Fruit fly (Drosophila melanogaster) whole organism, embryonic: Measurements from ENCODE around the gene CG15638.

Experiments
- ATbp ChIP-seq: fragments of 200-800 bp; sonication (Bioruptor generic); optimal IDR thresholded peaks from 2 replicates; lab custom pipeline; 2017; ENCODE audit warnings: missing biosample characterization, mild to moderate bottlenecking, missing genetic modification characterization, missing genetic modification reagents
- Aef1 ChIP-seq: fragments of 200-800 bp; sonication (Bioruptor generic); IDR thresholded peaks from 3 replicates; pipeline ENCODE4 v1.3.6; 2022; ENCODE audit warnings: missing biosample characterization, missing genetic modification characterization
- Awh ChIP-seq: fragments of 200-800 bp; sonication (Bioruptor generic); IDR thresholded peaks from 2 replicates; pipeline ENCODE4, ENCODE4 v1.3.6; 2022; ENCODE audit warnings: missing biosample characterization, missing genetic modification characterization
- BEAF-32 ChIP-seq: fragments of 200-800 bp; sonication (Bioruptor generic); optimal IDR thresholded peaks from 3 replicates; lab custom pipeline; 2017; ENCODE audit warnings: missing biosample characterization, missing genetic modification characterization, mild to moderate bottlenecking, moderate library complexity, missing genetic modification reagents
- CG10274 ChIP-seq: fragments of 200-800 bp; sonication (Bioruptor generic); optimal IDR thresholded peaks from 3 replicates; lab custom pipeline; 2017; ENCODE audit warnings: missing biosample characterization, mild to moderate bottlenecking, missing genetic modification characterization
- CG11085 ChIP-seq: fragments of 200-800 bp; sonication (Bioruptor generic); IDR thresholded peaks from 2 replicates; pipeline ENCODE4 v1.3.6; 2022; ENCODE audit warnings: missing biosample characterization, missing genetic modification characterization
- CG12071 ChIP-seq: fragments of 200-800 bp; sonication (Bioruptor generic); optimal IDR thresholded peaks from 3 replicates; lab custom pipeline; 2018; ENCODE audit warnings: missing biosample characterization, mild to moderate bottlenecking, missing genetic modification characterization
- CG12659 ChIP-seq: fragments of 200-800 bp; sonication (Bioruptor generic); optimal IDR thresholded peaks from 3 replicates; lab custom pipeline; 2017; ENCODE audit warnings: mild to moderate bottlenecking, missing biosample characterization, missing genetic modification reagents, missing genetic modification characterization
- CG15696 ChIP-seq: fragments of 200-800 bp; sonication (Bioruptor generic); optimal IDR thresholded peaks from 2 replicates; lab custom pipeline; 2019; ENCODE audit warnings: missing biosample characterization, mild to moderate bottlenecking, missing genetic modification characterization, moderate library complexity
- CG17359 ChIP-seq: fragments of 200-800 bp; sonication (Bioruptor generic); optimal IDR thresholded peaks from 3 replicates; lab custom pipeline; 2018; ENCODE audit warnings: missing biosample characterization, mild to moderate bottlenecking, missing genetic modification characterization, moderate library complexity
- CG17385 ChIP-seq: fragments of 200-800 bp; sonication (Bioruptor generic); optimal IDR thresholded peaks from 3 replicates; lab custom pipeline; 2018; ENCODE audit warnings: missing biosample characterization, mild to moderate bottlenecking, missing genetic modification characterization
- CG17568 ChIP-seq: fragments of 200-800 bp; sonication (Bioruptor generic); optimal IDR thresholded peaks from 2 replicates; lab custom pipeline; 2018; ENCODE audit warnings: missing biosample characterization, mild to moderate bottlenecking, missing genetic modification characterization, moderate library complexity
- CG18599 ChIP-seq: fragments of 200-800 bp; sonication (Bioruptor generic); optimal IDR thresholded peaks from 3 replicates; lab custom pipeline; 2017; ENCODE audit warnings: missing biosample characterization, missing genetic modification characterization, mild to moderate bottlenecking, moderate library complexity, missing genetic modification reagents
- CG31388 ChIP-seq: fragments of 200-800 bp; sonication (Bioruptor generic); optimal IDR thresholded peaks from 2 replicates; lab custom pipeline; 2016; ENCODE audit warnings: missing biosample characterization, missing genetic modification characterization
- CG32532 ChIP-seq: fragments of 200-800 bp; sonication (Bioruptor generic); IDR thresholded peaks from 2 replicates; pipeline ENCODE4 v1.3.6; 2022; ENCODE audit warnings: missing biosample characterization, missing genetic modification characterization
- CG32767 ChIP-seq: fragments of 200-800 bp; sonication (Bioruptor generic); IDR thresholded peaks from 2 replicates; pipeline ENCODE4 v1.3.6; 2022; ENCODE audit warnings: missing biosample characterization, missing genetic modification characterization
- CG4617 ChIP-seq: fragments of 200-800 bp; sonication (Bioruptor generic); optimal IDR thresholded peaks from 3 replicates; lab custom pipeline; 2016; ENCODE audit warnings: missing biosample characterization, missing genetic modification characterization, borderline replicate concordance
- CG6175 ChIP-seq: fragments of 200-800 bp; sonication (Bioruptor generic); IDR thresholded peaks from 3 replicates; pipeline ENCODE4 v1.3.6; 2022; ENCODE audit warnings: missing biosample characterization, missing genetic modification characterization
- CG8290 ChIP-seq, 3 experiments: fragments of 200-800 bp; sonication (Bioruptor generic); optimal IDR thresholded peaks; 2 replicates each; lab custom pipeline; 2016 to 2019; ENCODE audit warnings: missing biosample characterization in 3 of 3, missing genetic modification characterization in 3 of 3, mild to moderate bottlenecking in 2 of 3, moderate library complexity in 1 of 3
- CG9797 ChIP-seq: fragments of 200-800 bp; sonication (Bioruptor generic); optimal IDR thresholded peaks from 3 replicates; lab custom pipeline; 2018; ENCODE audit warnings: missing biosample characterization, mild to moderate bottlenecking, missing genetic modification characterization
- Dll ChIP-seq: fragments of 200-800 bp; sonication (Bioruptor generic); IDR thresholded peaks from 4 replicates; pipeline ENCODE4 v1.3.6; 2022; ENCODE audit warnings: missing biosample characterization, missing genetic modification characterization; ENCODE audit not compliant: partially characterized antibody
- ERR ChIP-seq: fragments of 200-800 bp; sonication (Bioruptor generic); optimal IDR thresholded peaks from 2 replicates; lab custom pipeline; 2016; ENCODE audit warnings: missing biosample characterization, missing genetic modification characterization
- Ets65A ChIP-seq: fragments of 200-800 bp; sonication (Bioruptor generic); peaks from one replicate; lab custom pipeline; 2016; ENCODE audit warnings: missing biosample characterization, missing genetic modification characterization
- HLHmδ ChIP-seq: fragments of 200-800 bp; sonication (Bioruptor generic); optimal IDR thresholded peaks from 2 replicates; lab custom pipeline; 2018; ENCODE audit warnings: missing biosample characterization, mild to moderate bottlenecking, missing genetic modification characterization, moderate library complexity
- Hey ChIP-seq: fragments of 200-800 bp; sonication (Bioruptor generic); optimal IDR thresholded peaks from 3 replicates; lab custom pipeline; 2018; ENCODE audit warnings: missing biosample characterization, mild to moderate bottlenecking, missing genetic modification characterization
- HmgZ ChIP-seq: fragments of 200-800 bp; sonication (Bioruptor generic); optimal IDR thresholded peaks from 2 replicates; lab custom pipeline; 2018; ENCODE audit warnings: missing biosample characterization, mild to moderate bottlenecking, missing genetic modification characterization
- Hr3 ChIP-seq: fragments of 200-800 bp; sonication (Bioruptor generic); optimal IDR thresholded peaks from 3 replicates; lab custom pipeline; 2016; ENCODE audit warnings: missing biosample characterization, missing genetic modification characterization
- Optix ChIP-seq: fragments of 200-800 bp; sonication (Bioruptor generic); IDR thresholded peaks from 3 replicates; pipeline ENCODE4 v1.3.6; 2022; ENCODE audit warnings: missing biosample characterization, missing genetic modification characterization
- PHDP ChIP-seq: fragments of 200-800 bp; sonication (Bioruptor generic); optimal IDR thresholded peaks from 3 replicates; lab custom pipeline; 2018; ENCODE audit warnings: missing biosample characterization, mild to moderate bottlenecking, missing genetic modification characterization, moderate library complexity
- Ravus ChIP-seq: fragments of 200-800 bp; sonication (Bioruptor generic); IDR thresholded peaks from 2 replicates; pipeline ENCODE4 v1.3.6; 2022; ENCODE audit warnings: missing biosample characterization, missing genetic modification characterization
- Stat92E ChIP-seq, 3 experiments: fragments of >200 bp in 2 of 3; fragments of 200-800 bp in 1 of 3; sonication (Bioruptor generic) in 1 of 3; optimal IDR thresholded peaks; 2 replicates each; lab custom pipeline; 2017 to 2019; ENCODE audit warnings: missing biosample characterization in 3 of 3, missing genetic modification characterization in 3 of 3, mild to moderate bottlenecking in 1 of 3, moderate library complexity in 1 of 3
- Vsx1 ChIP-seq: fragments of 200-800 bp; sonication (Bioruptor generic); optimal IDR thresholded peaks from 2 replicates; lab custom pipeline; 2017; ENCODE audit warnings: missing biosample characterization, mild to moderate bottlenecking, missing genetic modification characterization, missing genetic modification reagents
- YL-1 ChIP-seq: fragments of 200-800 bp; sonication (Bioruptor generic); optimal IDR thresholded peaks from 3 replicates; lab custom pipeline; 2017; ENCODE audit warnings: missing biosample characterization, mild to moderate bottlenecking, missing genetic modification characterization
- ash1 ChIP-seq: fragments of 200-800 bp; sonication (Bioruptor generic); optimal IDR thresholded peaks from 2 replicates; lab custom pipeline; 2018; ENCODE audit warnings: missing biosample characterization, mild to moderate bottlenecking, missing genetic modification characterization
- bcd ChIP-seq: fragments of 200-800 bp; sonication (Bioruptor generic); optimal IDR thresholded peaks from 2 replicates; lab custom pipeline; 2017; ENCODE audit warnings: missing biosample characterization, mild to moderate bottlenecking, missing genetic modification characterization
- corto ChIP-seq: fragments of 200-800 bp; sonication (Bioruptor generic); optimal IDR thresholded peaks from 2 replicates; lab custom pipeline; 2016; ENCODE audit warnings: missing biosample characterization, mild to moderate bottlenecking, missing genetic modification characterization, moderate library complexity
- crc ChIP-seq: fragments of 200-800 bp; sonication (Bioruptor generic); optimal IDR thresholded peaks from 2 replicates; lab custom pipeline; 2016; ENCODE audit warnings: missing biosample characterization, missing genetic modification characterization
- dan ChIP-seq: fragments of 200-800 bp; sonication (Bioruptor generic); IDR thresholded peaks from 2 replicates; pipeline ENCODE4 v1.3.6; 2022; ENCODE audit warnings: missing biosample characterization, missing genetic modification characterization
- ewg ChIP-seq: fragments of 200-800 bp; sonication (Bioruptor generic); optimal IDR thresholded peaks from 3 replicates; lab custom pipeline; 2017; ENCODE audit warnings: mild to moderate bottlenecking, missing biosample characterization, missing genetic modification reagents, missing genetic modification characterization
- fru ChIP-seq: fragments of >200 bp; optimal IDR thresholded peaks from 2 replicates; lab custom pipeline; 2017
- fu2 ChIP-seq: fragments of 200-800 bp; sonication (Bioruptor generic); optimal IDR thresholded peaks from 2 replicates; lab custom pipeline; 2016; ENCODE audit warnings: missing biosample characterization, missing genetic modification characterization
- kah ChIP-seq: fragments of 200-800 bp; sonication (Bioruptor generic); optimal IDR thresholded peaks from 2 replicates; lab custom pipeline; 2018; ENCODE audit warnings: missing biosample characterization, mild to moderate bottlenecking, missing genetic modification characterization
- nau ChIP-seq: fragments of 200-800 bp; sonication (Bioruptor generic); optimal IDR thresholded peaks from 3 replicates; lab custom pipeline; 2017; ENCODE audit warnings: missing biosample characterization, mild to moderate bottlenecking, missing genetic modification characterization, missing genetic modification reagents
- oc ChIP-seq: fragments of 200-800 bp; sonication (Bioruptor generic); optimal IDR thresholded peaks from 2 replicates; lab custom pipeline; 2018; ENCODE audit warnings: missing biosample characterization, mild to moderate bottlenecking, missing genetic modification characterization, moderate library complexity
- row ChIP-seq: fragments of 200-800 bp; sonication (Bioruptor generic); IDR thresholded peaks from 3 replicates; pipeline ENCODE4 v1.3.6; 2022; ENCODE audit warnings: missing biosample characterization, missing genetic modification characterization
- sim ChIP-seq: fragments of 200-800 bp; sonication (Bioruptor generic); IDR thresholded peaks from 2 replicates; pipeline ENCODE4 v1.3.6; 2022; ENCODE audit warnings: missing biosample characterization, missing genetic modification characterization
- sisA ChIP-seq: fragments of 200-800 bp; sonication (Bioruptor generic); IDR thresholded peaks from 2 replicates; pipeline ENCODE4 v1.3.6; 2022; ENCODE audit warnings: missing biosample characterization, missing genetic modification characterization
- tgo ChIP-seq: fragments of 200-800 bp; sonication (Bioruptor generic); IDR thresholded peaks from 3 replicates; pipeline ENCODE4 v1.3.6; 2022; ENCODE audit warnings: missing biosample characterization, missing genetic modification characterization
- tll ChIP-seq, 2 experiments: fragments of 200-800 bp in 1 of 2; fragments of >200 bp in 1 of 2; sonication (Bioruptor generic) in 1 of 2; optimal IDR thresholded peaks; 2 replicates each; lab custom pipeline; 2017 to 2019; ENCODE audit warnings: missing biosample characterization in 2 of 2, missing genetic modification characterization in 2 of 2, mild to moderate bottlenecking in 1 of 2, moderate library complexity in 1 of 2

CG15638 gene

DNA sequence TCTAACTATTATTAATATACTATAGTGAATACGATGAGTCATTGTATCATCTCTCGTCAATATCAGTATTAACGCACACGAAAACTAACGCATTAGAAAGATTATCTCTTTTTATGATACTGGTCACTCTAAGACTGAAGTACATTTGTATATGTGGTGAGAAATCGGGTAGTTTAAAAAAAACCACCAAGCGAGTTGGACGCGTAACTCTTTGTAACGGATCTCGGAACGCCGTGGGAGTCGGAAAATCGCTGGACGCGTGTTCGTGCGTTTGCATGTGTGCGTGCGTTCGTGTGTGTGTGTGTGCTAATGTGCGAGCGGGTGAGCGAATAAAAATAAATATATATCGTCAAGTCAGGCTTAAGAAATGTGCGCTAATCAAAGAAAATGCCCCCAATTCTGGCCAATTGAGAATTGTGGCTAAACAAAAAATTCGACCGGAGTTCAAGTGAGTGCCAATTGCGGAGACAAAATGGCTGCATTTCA lies 14.4 kb upstream of the CG15638 start, which contains the start of gene kuz (continued):
- TF ChIP-seq ash1 = peak; percentile 28
- TF ChIP-seq CG4617 (GFP tag; lab: Kevin White, UChicago) = peak; percentile 3
- peak; percentile 21 for TF ChIP-seq Hey (tag; lab: Kevin White, UChicago)
- peak; percentile 60 for TF ChIP-seq HLHmδ (GFP tag; lab: Kevin White, UChicago)
- peak; percentile 75 for TF ChIP-seq CG32767 (GFP tag; lab: Robert Waterston, UW)
- TF ChIP-seq CG31388 = no peak
- no peak for TF ChIP-seq dan (GFP tag; lab: Robert Waterston, UW)
- peak; percentile 21 for TF ChIP-seq CG17568 (GFP tag; lab: Kevin White, UChicago)
- TF ChIP-seq BEAF-32 = peak; percentile 63
- TF ChIP-seq fu2 = no peak
- TF ChIP-seq sisA (GFP tag; lab: Robert Waterston, UW) = no peak
- TF ChIP-seq CG12659 (GFP tag; lab: Kevin White, UChicago) = peak; percentile 69
- 0 out of 2 replicates have a peak, but pooled peaks have one; percentile 15 for TF ChIP-seq sim
- peak; percentile 26 for TF ChIP-seq YL-1
- peak; percentile 44; the same call in 2 of the 4 replicates for TF ChIP-seq Dll (GFP tag; lab: Robert Waterston, UW)
- peak; percentile 32 for TF ChIP-seq CG12071 (GFP tag; lab: Kevin White, UChicago)
- no peak for TF ChIP-seq bcd
- no peak; the same call in 2 of the 3 replicates for TF ChIP-seq tgo
- peak; percentile 38 for TF ChIP-seq kah (GFP tag; lab: Kevin White, UChicago)
- TF ChIP-seq Ets65A (GFP tag; lab: Kevin White, UChicago) = peak; percentile 83
- peak; percentile 44 for TF ChIP-seq Vsx1
- TF ChIP-seq CG11085 (GFP tag; lab: Robert Waterston, UW) = no peak
- TF ChIP-seq row = peak; percentile 69; the same call in 2 of the 3 replicates
- peak; percentile 56 for TF ChIP-seq CG17385
- no peak for TF ChIP-seq Ravus (GFP tag; lab: Robert Waterston, UW)
- peak; percentile 46 for TF ChIP-seq PHDP (tag; lab: Kevin White, UChicago)
- TF ChIP-seq Aef1 (GFP tag; lab: Robert Waterston, UW) = peak; percentile 18; the same call in 1 of the 3 replicates
- TF ChIP-seq CG15696 (tag; lab: Kevin White, UChicago) = no peak
- peak in 1 of 3 experiments; percentile 18 for TF ChIP-seq Stat92E (GFP tag; optimal IDR thresholded peaks at IDR 0.05; lab: Kevin White, UChicago)
- no peak for TF ChIP-seq Awh (GFP tag; lab: Robert Waterston, UW)
- TF ChIP-seq CG6175 (GFP tag; lab: Robert Waterston, UW) = no peak
- no peak for TF ChIP-seq ATbp (GFP tag; lab: Kevin White, UChicago)
- TF ChIP-seq oc (tag; lab: Kevin White, UChicago) = peak; percentile 19
- peak; percentile 42 for TF ChIP-seq CG17359
- peak; percentile 23 for TF ChIP-seq ERR (GFP tag; lab: Kevin White, UChicago)
- TF ChIP-seq HmgZ (tag; lab: Kevin White, UChicago) = peak; percentile 64
- TF ChIP-seq Hr3 (GFP tag; lab: Kevin White, UChicago) = no peak
- TF ChIP-seq CG9797 (GFP tag; lab: Kevin White, UChicago) = peak; percentile 30
- peak; percentile 44 for TF ChIP-seq CG32532 (GFP tag; lab: Robert Waterston, UW)
- peak; percentile 12 for TF ChIP-seq ewg (GFP tag; lab: Kevin White, UChicago)
- no peak for TF ChIP-seq corto
- peak in 1 of 2 experiments; percentile 13 for TF ChIP-seq tll (GFP tag; optimal IDR thresholded peaks at IDR 0.05; lab: Kevin White, UChicago)
- TF ChIP-seq CG8290 (GFP tag; optimal IDR thresholded peaks at IDR 0.05; lab: Kevin White, UChicago) = peak; percentile 31
- peak in 1 of 2 experiments; percentile 78 for TF ChIP-seq CG8290 (tag; optimal IDR thresholded peaks at IDR 0.05; lab: Kevin White, UChicago)
- peak; percentile 25 for TF ChIP-seq nau
- no peak for TF ChIP-seq CG10274 (GFP tag; lab: Kevin White, UChicago)
- no peak for TF ChIP-seq crc (GFP tag; lab: Kevin White, UChicago)
- TF ChIP-seq Optix (GFP tag; lab: Robert Waterston, UW) = no peak
- peak; percentile 33 for TF ChIP-seq CG18599 (GFP tag; lab: Kevin White, UChicago)
- TF ChIP-seq fru (lab: Kevin White, UChicago) = no peak
